Worm (Caenorhabditis elegans) whole organism, late embryonic: ENCODE data around the gene ZK470.2.

Source experiments
- ama-1 ChIP-seq: fragments of 150-350 bp; optimal IDR thresholded peaks from 2 replicates; lab custom pipeline; 2014
- ceh-30 ChIP-seq: fragments of 150-350 bp; optimal IDR thresholded peaks from 2 replicates; lab custom pipeline; 2014; ENCODE audit warnings: missing biosample characterization, missing genetic modification characterization
- elt-2 ChIP-seq: sonication (generic microtip); optimal IDR thresholded peaks from 2 replicates; lab custom pipeline; 2016; ENCODE audit warnings: missing genetic modification reagents, missing genetic modification characterization, missing compliant biosample characterization
- npax-4 ChIP-seq: sonication (generic microtip); optimal IDR thresholded peaks from 2 replicates; lab custom pipeline; 2016; ENCODE audit warnings: missing genetic modification characterization, missing compliant biosample characterization
- syd-9 ChIP-seq: sonication (generic microtip); optimal IDR thresholded peaks from 2 replicates; lab custom pipeline; 2016; ENCODE audit warnings: mild to moderate bottlenecking, missing genetic modification characterization, moderate library complexity, missing compliant biosample characterization
- unc-86 ChIP-seq: sonication (generic microtip); optimal IDR thresholded peaks from 2 replicates; lab custom pipeline; 2016; ENCODE audit warnings: missing genetic modification characterization, missing compliant biosample characterization

ce11 chrX:4120935-4121334 is 14.0 kb upstream of the ZK470.2 start, which contains the start of gene F09F9.3:
- TF ChIP-seq unc-86 (tag; lab: Kevin White, UChicago): no peak
- TF ChIP-seq ama-1 (lab: Kevin White, UChicago): no peak
- no peak for TF ChIP-seq elt-2
- TF ChIP-seq npax-4 (tag; lab: Kevin White, UChicago): no peak
- TF ChIP-seq ceh-30 (tag; lab: Kevin White, UChicago): no peak
- no peak for TF ChIP-seq syd-9
